Fruit fly (Drosophila melanogaster) whole organism, embryonic: ENCODE results near the gene CG34134.
A peak's percentile ranks its signal among the peaks of the same experiment; 100 is the strongest.

ENCODE experiments used
- B-H2 ChIP-seq: fragments of 200-800 bp; sonication (Bioruptor generic); optimal IDR thresholded peaks from 2 replicates; lab custom pipeline; 2018; ENCODE audit warnings: missing biosample characterization, mild to moderate bottlenecking, missing genetic modification characterization
- C15 ChIP-seq: fragments of 200-800 bp; sonication (Bioruptor generic); IDR thresholded peaks from 3 replicates; pipeline ENCODE4 v1.3.6; 2022; ENCODE audit warnings: missing biosample characterization, missing genetic modification characterization
- CG10147 ChIP-seq: fragments of 200-800 bp; sonication (Bioruptor generic); optimal IDR thresholded peaks from 2 replicates; lab custom pipeline; 2019; ENCODE audit warnings: missing biosample characterization, mild to moderate bottlenecking, missing genetic modification characterization, moderate library complexity
- CG10267 ChIP-seq: fragments of 200-800 bp; sonication (Bioruptor generic); optimal IDR thresholded peaks from 2 replicates; lab custom pipeline; 2018; ENCODE audit warnings: missing biosample characterization, mild to moderate bottlenecking, missing genetic modification characterization, moderate library complexity
- CG11085 ChIP-seq: fragments of 200-800 bp; sonication (Bioruptor generic); IDR thresholded peaks from 2 replicates; pipeline ENCODE4 v1.3.6; 2022; ENCODE audit warnings: missing biosample characterization, missing genetic modification characterization
- CG11093 ChIP-seq: fragments of 200-800 bp; sonication (Bioruptor generic); IDR thresholded peaks from 3 replicates; pipeline ENCODE4 v1.3.6; 2022; ENCODE audit warnings: missing biosample characterization, missing genetic modification characterization
- CG11398 ChIP-seq: fragments of 200-800 bp; sonication (Bioruptor generic); optimal IDR thresholded peaks from 2 replicates; lab custom pipeline; 2016; ENCODE audit warnings: missing biosample characterization, missing genetic modification characterization
- CG11696 ChIP-seq: fragments of 200-800 bp; sonication (Bioruptor generic); IDR thresholded peaks from 2 replicates; pipeline ENCODE4 v1.3.6; 2022; ENCODE audit warnings: missing biosample characterization, missing genetic modification characterization
- CG14014 ChIP-seq: fragments of 200-800 bp; sonication (Bioruptor generic); IDR thresholded peaks from 2 replicates; pipeline ENCODE4 v1.3.6; 2022; ENCODE audit warnings: missing biosample characterization, missing genetic modification characterization
- CG14667 ChIP-seq: fragments of 200-800 bp; sonication (Bioruptor generic); IDR thresholded peaks from 2 replicates; pipeline ENCODE4 v1.3.6; 2022; ENCODE audit warnings: missing biosample characterization, missing genetic modification characterization
- CG15514 ChIP-seq: fragments of 200-800 bp; sonication (Bioruptor generic); optimal IDR thresholded peaks from 3 replicates; lab custom pipeline; 2017; ENCODE audit warnings: missing biosample characterization, missing genetic modification characterization, mild to moderate bottlenecking, moderate library complexity, missing genetic modification reagents
- CG16863 ChIP-seq: fragments of 200-800 bp; sonication (Bioruptor generic); optimal IDR thresholded peaks from 3 replicates; lab custom pipeline; 2016; ENCODE audit warnings: missing biosample characterization, missing genetic modification characterization
- CG17612 ChIP-seq: fragments of 200-800 bp; sonication (Bioruptor generic); IDR thresholded peaks from 2 replicates; pipeline ENCODE4 v1.3.6; 2022; ENCODE audit warnings: missing biosample characterization, missing genetic modification characterization
- CG2199 ChIP-seq: fragments of 200-800 bp; sonication (Bioruptor generic); IDR thresholded peaks from 3 replicates; pipeline ENCODE4 v1.3.6; 2022; ENCODE audit warnings: missing biosample characterization, missing genetic modification characterization
- CG2202 ChIP-seq: fragments of 200-800 bp; sonication (Bioruptor generic); optimal IDR thresholded peaks from 2 replicates; lab custom pipeline; 2018; ENCODE audit warnings: missing biosample characterization, mild to moderate bottlenecking, missing genetic modification characterization
- CG2678 ChIP-seq: fragments of 200-800 bp; sonication (Bioruptor generic); optimal IDR thresholded peaks from 3 replicates; lab custom pipeline; 2019; ENCODE audit warnings: missing biosample characterization, mild to moderate bottlenecking, missing genetic modification characterization, moderate library complexity
- CG32532 ChIP-seq: fragments of 200-800 bp; sonication (Bioruptor generic); IDR thresholded peaks from 2 replicates; pipeline ENCODE4 v1.3.6; 2022; ENCODE audit warnings: missing biosample characterization, missing genetic modification characterization
- CG33557 ChIP-seq: fragments of 200-800 bp; sonication (Bioruptor generic); optimal IDR thresholded peaks from 2 replicates; lab custom pipeline; 2019; ENCODE audit warnings: missing biosample characterization, mild to moderate bottlenecking, missing genetic modification characterization, moderate library complexity
- CG3726 ChIP-seq: fragments of 200-800 bp; sonication (Bioruptor generic); IDR thresholded peaks from 3 replicates; pipeline ENCODE4, ENCODE4 v1.3.6; 2022; ENCODE audit warnings: missing biosample characterization, missing genetic modification characterization
- CG3847 ChIP-seq: fragments of 200-800 bp; sonication (Bioruptor generic); IDR thresholded peaks from 2 replicates; pipeline ENCODE4 v1.3.6; 2022; ENCODE audit warnings: missing biosample characterization, missing genetic modification characterization
- CG4360 ChIP-seq: fragments of 200-800 bp; sonication (Bioruptor generic); IDR thresholded peaks from 2 replicates; pipeline ENCODE4 v1.3.6; 2022; ENCODE audit warnings: missing biosample characterization, missing genetic modification characterization
- CG5245 ChIP-seq: fragments of 200-800 bp; sonication (Bioruptor generic); optimal IDR thresholded peaks from 3 replicates; lab custom pipeline; 2016; ENCODE audit warnings: missing biosample characterization, missing genetic modification characterization
- CG6272 ChIP-seq: fragments of 200-800 bp; sonication (Bioruptor generic); IDR thresholded peaks from 2 replicates; pipeline ENCODE4 v1.3.6; 2022; ENCODE audit warnings: missing biosample characterization, missing genetic modification characterization
- CG8924 ChIP-seq: fragments of 200-800 bp; optimal IDR thresholded peaks from 3 replicates; lab custom pipeline; 2019; ENCODE audit warnings: missing biosample characterization, mild to moderate bottlenecking, missing genetic modification characterization, moderate library complexity
- CG9817 ChIP-seq: fragments of 200-800 bp; sonication (Bioruptor generic); optimal IDR thresholded peaks from 2 replicates; lab custom pipeline; 2018; ENCODE audit warnings: missing biosample characterization, mild to moderate bottlenecking, missing genetic modification characterization, moderate library complexity
- Hr78 ChIP-seq, 2 experiments: fragments of 200-800 bp in 1 of 2; fragments of >200 bp in 1 of 2; sonication (Bioruptor generic) in 1 of 2; optimal IDR thresholded peaks; 2 replicates each; lab custom pipeline; 2017 to 2019; ENCODE audit warnings: missing biosample characterization in 2 of 2, missing genetic modification characterization in 2 of 2, mild to moderate bottlenecking in 1 of 2, moderate library complexity in 1 of 2
- Nf-YC ChIP-seq: fragments of 200-800 bp; optimal IDR thresholded peaks from 3 replicates; lab custom pipeline; 2019; ENCODE audit warnings: missing biosample characterization, mild to moderate bottlenecking, missing genetic modification characterization, moderate library complexity
- Opbp ChIP-seq: fragments of 200-800 bp; sonication (Bioruptor generic); IDR thresholded peaks from 3 replicates; pipeline ENCODE4 v1.3.6; 2022; ENCODE audit warnings: missing biosample characterization, missing genetic modification characterization; ENCODE audit not compliant: partially characterized antibody
- PHDP ChIP-seq: fragments of 200-800 bp; sonication (Bioruptor generic); optimal IDR thresholded peaks from 3 replicates; lab custom pipeline; 2018; ENCODE audit warnings: missing biosample characterization, mild to moderate bottlenecking, missing genetic modification characterization, moderate library complexity
- Pdp1 ChIP-seq, 2 experiments: fragments of 200-800 bp; sonication (Bioruptor generic); optimal IDR thresholded peaks; 3 replicates each; lab custom pipeline; 2016; ENCODE audit warnings: missing biosample characterization in 2 of 2, missing genetic modification characterization in 2 of 2, mild to moderate bottlenecking in 1 of 2, moderate library complexity in 1 of 2
- Ptx1 ChIP-seq: fragments of 200-800 bp; sonication (Bioruptor generic); IDR thresholded peaks from 2 replicates; pipeline ENCODE4 v1.3.6; 2022; ENCODE audit warnings: missing biosample characterization, missing genetic modification characterization
- Stat92E ChIP-seq, 3 experiments: fragments of >200 bp in 2 of 3; fragments of 200-800 bp in 1 of 3; sonication (Bioruptor generic) in 1 of 3; optimal IDR thresholded peaks; 2 replicates each; lab custom pipeline; 2017 to 2019; ENCODE audit warnings: missing biosample characterization in 3 of 3, missing genetic modification characterization in 3 of 3, mild to moderate bottlenecking in 1 of 3, moderate library complexity in 1 of 3
- TFAM ChIP-seq: fragments of 200-800 bp; sonication (Bioruptor generic); optimal IDR thresholded peaks from 2 replicates; lab custom pipeline; 2017; ENCODE audit warnings: missing biosample characterization, missing genetic modification characterization, inconsistent platforms
- Taf1 ChIP-seq: fragments of 200-800 bp; sonication (Bioruptor generic); IDR thresholded peaks from 2 replicates; pipeline ENCODE4 v1.3.6; 2022; ENCODE audit warnings: missing biosample characterization, missing genetic modification characterization
- Xrp1 ChIP-seq: fragments of 200-800 bp; sonication (Bioruptor generic); IDR thresholded peaks from 2 replicates; pipeline ENCODE4 v1.3.6; 2022; ENCODE audit warnings: missing biosample characterization, missing genetic modification characterization
- ase ChIP-seq: fragments of 200-800 bp; sonication (Bioruptor generic); IDR thresholded peaks from 3 replicates; pipeline ENCODE4 v1.3.6; 2022; ENCODE audit warnings: missing biosample characterization, missing genetic modification characterization
- bcd ChIP-seq: fragments of 200-800 bp; sonication (Bioruptor generic); optimal IDR thresholded peaks from 2 replicates; lab custom pipeline; 2017; ENCODE audit warnings: missing biosample characterization, mild to moderate bottlenecking, missing genetic modification characterization
- chm ChIP-seq: fragments of 200-800 bp; sonication (Bioruptor generic); IDR thresholded peaks from 2 replicates; pipeline ENCODE4 v1.3.6; 2022; ENCODE audit warnings: missing biosample characterization, missing genetic modification characterization
- ci ChIP-seq: fragments of 200-800 bp; sonication (Bioruptor generic); IDR thresholded peaks from 3 replicates; pipeline ENCODE4 v1.3.6; 2022; ENCODE audit warnings: missing biosample characterization, missing genetic modification characterization
- grn ChIP-seq: fragments of 200-800 bp; sonication (Bioruptor generic); optimal IDR thresholded peaks from 3 replicates; lab custom pipeline; 2017; ENCODE audit warnings: missing biosample characterization, missing genetic modification characterization
- hbn ChIP-seq: fragments of 200-800 bp; sonication (Bioruptor generic); IDR thresholded peaks from 2 replicates; pipeline ENCODE4 v1.3.6; 2022; ENCODE audit warnings: missing biosample characterization, missing genetic modification characterization; ENCODE audit not compliant: partially characterized antibody
- her ChIP-seq: fragments of 200-800 bp; sonication (Bioruptor generic); optimal IDR thresholded peaks from 2 replicates; lab custom pipeline; 2016; ENCODE audit warnings: missing biosample characterization, missing genetic modification characterization
- hkb ChIP-seq, 2 experiments: fragments of 200-800 bp in 1 of 2; fragments of >200 bp in 1 of 2; sonication (Bioruptor generic) in 1 of 2; IDR thresholded peaks in 1 of 2; optimal IDR thresholded peaks in 1 of 2; 2 replicates each; pipeline versions ENCODE4 v1.3.6 to Lab custom; 2017 to 2022; ENCODE audit warnings: missing biosample characterization in 1 of 2, missing genetic modification characterization in 1 of 2
- otp ChIP-seq: fragments of 200-800 bp; sonication (Bioruptor generic); IDR thresholded peaks from 3 replicates; pipeline ENCODE4, ENCODE4 v1.3.6; 2022; ENCODE audit warnings: missing biosample characterization, missing genetic modification characterization
- psq ChIP-seq: fragments of 200-800 bp; sonication (Bioruptor generic); optimal IDR thresholded peaks from 2 replicates; lab custom pipeline; 2017; ENCODE audit warnings: missing biosample characterization, missing genetic modification characterization
- schlank ChIP-seq: fragments of 200-800 bp; sonication (Bioruptor generic); optimal IDR thresholded peaks from 2 replicates; lab custom pipeline; 2018; ENCODE audit warnings: missing biosample characterization, mild to moderate bottlenecking, missing genetic modification characterization
- tup ChIP-seq: fragments of 200-800 bp; sonication (Bioruptor generic); optimal IDR thresholded peaks from 2 replicates; lab custom pipeline; 2016; ENCODE audit warnings: missing biosample characterization, mild to moderate bottlenecking, missing genetic modification characterization, moderate library complexity
- unc-4 ChIP-seq: fragments of 200-800 bp; sonication (Bioruptor generic); IDR thresholded peaks from 2 replicates; pipeline ENCODE4 v1.3.6; 2022; ENCODE audit warnings: missing biosample characterization, missing genetic modification characterization; ENCODE audit not compliant: partially characterized antibody
- unpg ChIP-seq: fragments of 200-800 bp; sonication (Bioruptor generic); optimal IDR thresholded peaks from 3 replicates; lab custom pipeline; 2018; ENCODE audit warnings: missing biosample characterization, mild to moderate bottlenecking, missing genetic modification characterization, moderate library complexity

Gene CG34134

DNA sequence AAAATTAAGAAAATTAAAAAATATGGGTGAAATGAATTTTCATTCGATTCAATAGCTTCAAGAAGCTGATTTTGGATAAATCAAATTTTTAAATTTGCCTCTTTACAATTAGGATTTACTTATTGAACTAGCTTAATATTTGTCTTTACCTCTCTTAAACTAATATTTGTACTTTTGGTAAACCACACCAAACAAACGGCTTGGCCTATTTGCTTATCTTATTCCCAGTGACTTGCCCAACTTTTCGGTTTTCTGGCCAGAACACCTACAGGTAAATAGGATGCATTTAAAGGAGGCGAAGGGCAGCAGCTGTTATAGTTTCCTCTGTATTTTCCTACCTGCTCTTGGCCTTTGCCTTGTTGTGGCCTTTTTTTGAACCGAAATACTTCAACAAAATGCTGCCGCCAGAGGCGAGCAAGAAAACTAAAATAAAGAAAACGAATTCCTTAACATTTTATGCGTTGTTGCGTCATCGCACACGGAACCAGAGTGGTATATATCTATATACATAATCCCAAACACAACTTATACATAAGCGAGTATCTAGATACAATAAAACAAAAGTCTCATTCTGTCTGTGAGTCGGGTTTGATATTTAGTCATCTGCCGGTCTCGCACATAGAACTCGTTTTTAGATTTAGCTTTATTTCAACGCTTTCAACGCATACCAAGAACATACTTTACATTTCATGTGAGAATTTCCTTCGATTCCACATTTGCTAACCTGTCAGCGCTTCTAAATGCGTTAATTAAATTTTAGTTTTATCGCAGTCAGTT, 24.6 kb downstream of the CG34134 start (continued):
- TF ChIP-seq CG4360 (GFP tag; lab: Robert Waterston, UW) (no peak), CG3847 (no peak), unpg (GFP tag; lab: Kevin White, UChicago) (peak; percentile 13), chm (no peak), CG33557 (GFP tag; lab: Kevin White, UChicago) (peak; percentile 57), CG17612 (GFP tag; lab: Robert Waterston, UW) (no peak), B-H2 (no peak), hbn (GFP tag; lab: Robert Waterston, UW) (no peak), bcd (GFP tag; lab: Kevin White, UChicago) (no peak), ci (GFP tag; lab: Robert Waterston, UW) (no peak), CG16863 (GFP tag; lab: Kevin White, UChicago) (no peak), schlank (no peak), C15 (no peak), CG2199 (peak; percentile 49; the same call in 1 of the 3 replicates), CG11696 (GFP tag; lab: Robert Waterston, UW) (no peak), tup (GFP tag; lab: Kevin White, UChicago) (no peak), Taf1 (GFP tag; lab: Robert Waterston, UW) (no peak), unc-4 (GFP tag; lab: Robert Waterston, UW) (no peak), PHDP (tag; lab: Kevin White, UChicago) (peak; percentile 16), otp (GFP tag; lab: Robert Waterston, UW) (no peak), CG32532 (GFP tag; lab: Robert Waterston, UW) (no peak), CG2202 (tag; lab: Kevin White, UChicago) (peak; percentile 12), Ptx1 (GFP tag; lab: Robert Waterston, UW) (no peak), CG3726 (GFP tag; lab: Robert Waterston, UW) (no peak), CG2678 (peak; percentile 36), CG11398 (GFP tag; lab: Kevin White, UChicago) (no peak), CG11093 (GFP tag; lab: Robert Waterston, UW) (no peak), CG6272 (GFP tag; lab: Robert Waterston, UW) (no peak), Nf-YC (tag; lab: Kevin White, UChicago) (no peak), Hr78 (GFP tag; optimal IDR thresholded peaks at IDR 0.05; lab: Kevin White, UChicago) (no peak), CG14014 (GFP tag; lab: Robert Waterston, UW) (0 out of 2 replicates have a peak, but pooled peaks have one; percentile 12), psq (GFP tag; lab: Kevin White, UChicago) (no peak), CG10267 (tag; lab: Kevin White, UChicago) (peak; percentile 35), CG14667 (no peak), CG9817 (no peak), TFAM (GFP tag; lab: Kevin White, UChicago) (no peak), her (GFP tag; lab: Kevin White, UChicago) (no peak), hkb (optimal IDR thresholded peaks at IDR 0.05; lab: Kevin White, UChicago) (no peak), hkb (GFP tag; IDR thresholded peaks at IDR 0.05; lab: Robert Waterston, UW) (no peak), CG10147 (no peak), CG15514 (no peak), CG5245 (no peak), CG11085 (GFP tag; lab: Robert Waterston, UW) (no peak), Pdp1 (GFP tag; optimal IDR thresholded peaks at IDR 0.05; lab: Kevin White, UChicago) (peak in 1 of 2 experiments; percentile 78), Stat92E (GFP tag; optimal IDR thresholded peaks at IDR 0.05; lab: Kevin White, UChicago) (no peak), CG8924 (tag; lab: Kevin White, UChicago) (peak; percentile 55), Xrp1 (GFP tag; lab: Robert Waterston, UW) (peak; percentile 51; the same call in 1 of the 2 replicates), Opbp (GFP tag; lab: Robert Waterston, UW) (no peak), grn (GFP tag; lab: Kevin White, UChicago) (no peak), ase (GFP tag; lab: Robert Waterston, UW) (no peak)
